Fruit fly (Drosophila melanogaster): Measurements from ENCODE around the gene CG10713.
A peak's percentile ranks its signal among the peaks of the same experiment; 100 is the strongest.

The CG10713 gene

dm6 chr3L:13442400-13442799, 7.4 kb upstream of the CG10713 start, which contains the start of gene cmb:
TSS of gene cmb (plus strand) at chr3L:13442594.
- peak; percentile 34 for TF ChIP-seq HLH106 (tag; optimal IDR thresholded peaks at IDR 0.05)
- TF ChIP-seq Sp1 (GFP tag; optimal IDR thresholded peaks at IDR 0.05): peak; percentile 68
- TF ChIP-seq woc (GFP tag; optimal IDR thresholded peaks at IDR 0.05): no peak
- peak; percentile 2 for TF ChIP-seq rgr (GFP tag; optimal IDR thresholded peaks at IDR 0.05)
- no peak for TF ChIP-seq Rel (GFP tag; optimal IDR thresholded peaks at IDR 0.05)
- peak; percentile 33 for TF ChIP-seq Rel (tag; optimal IDR thresholded peaks at IDR 0.05)
- TF ChIP-seq sage (GFP tag; optimal IDR thresholded peaks at IDR 0.05): peak; percentile 34
- TF ChIP-seq CG9705 (GFP tag; optimal IDR thresholded peaks at IDR 0.05): no peak
- no peak for TF ChIP-seq Abd-B (GFP tag; optimal IDR thresholded peaks at IDR 0.05)
- TF ChIP-seq jim (GFP tag; optimal IDR thresholded peaks at IDR 0.05): peak; percentile 84

dm6 chr3L:13440370-13440960, 5.4 kb upstream of the CG10713 start, which contains the start of the genes CG10140 and CG14109:
TSS of gene CG10140 (minus strand) at chr3L:13440470.
TSS of gene CG14109 (plus strand) at chr3L:13440910.
- no peak for TF ChIP-seq Sp1 (GFP tag; optimal IDR thresholded peaks at IDR 0.05)
- TF ChIP-seq psq (GFP tag; optimal IDR thresholded peaks at IDR 0.05): no peak
- no peak for TF ChIP-seq foxo (GFP tag; optimal IDR thresholded peaks at IDR 0.05)
- no peak for TF ChIP-seq Dfd (GFP tag; optimal IDR thresholded peaks at IDR 0.05)
- TF ChIP-seq GATAd (GFP tag; optimal IDR thresholded peaks at IDR 0.05): no peak
- TF ChIP-seq dsf (GFP tag; optimal IDR thresholded peaks at IDR 0.05; ENCODE audit: borderline replicate concordance): no peak
- TF ChIP-seq Rel (GFP tag; optimal IDR thresholded peaks at IDR 0.05): no peak
- TF ChIP-seq Rel (tag; optimal IDR thresholded peaks at IDR 0.05): no peak
- TF ChIP-seq Hr78 (GFP tag; optimal IDR thresholded peaks at IDR 0.05): no peak
- no peak for TF ChIP-seq tai (GFP tag; optimal IDR thresholded peaks at IDR 0.05)
- no peak for TF ChIP-seq Vsx2 (GFP tag; optimal IDR thresholded peaks at IDR 0.05; ENCODE audit: partially characterized antibody)
- no peak for TF ChIP-seq CG9705 (GFP tag; optimal IDR thresholded peaks at IDR 0.05)
- TF ChIP-seq rgr (GFP tag; optimal IDR thresholded peaks at IDR 0.05): no peak
- no peak for TF ChIP-seq Myc (optimal IDR thresholded peaks at IDR 0.05)
- no peak for TF ChIP-seq CG32264 (GFP tag; optimal IDR thresholded peaks at IDR 0.05)
- no peak for TF ChIP-seq CrebA (GFP tag; optimal IDR thresholded peaks at IDR 0.05; ENCODE audit: borderline replicate concordance)
- no peak for TF ChIP-seq sv (GFP tag; optimal IDR thresholded peaks at IDR 0.05)
- no peak for TF ChIP-seq sage (GFP tag; optimal IDR thresholded peaks at IDR 0.05)
- TF ChIP-seq ey (GFP tag; optimal IDR thresholded peaks at IDR 0.05): no peak
- no peak for TF ChIP-seq h (GFP tag; optimal IDR thresholded peaks at IDR 0.05)
- TF ChIP-seq woc (GFP tag; optimal IDR thresholded peaks at IDR 0.05): no peak

dm6 chr3L:13437654-13438053, 2.6 kb upstream of the CG10713 start, which contains the start of gene CG10725:
TSS of gene CG10725 (plus strand) at chr3L:13437954.
- TF ChIP-seq HLH106 (tag; optimal IDR thresholded peaks at IDR 0.05) (no peak), woc (GFP tag; optimal IDR thresholded peaks at IDR 0.05) (no peak), Hr78 (GFP tag; optimal IDR thresholded peaks at IDR 0.05) (no peak), dmrt93B (GFP tag; optimal IDR thresholded peaks at IDR 0.05) (no peak), dsf (GFP tag; optimal IDR thresholded peaks at IDR 0.05; ENCODE audit: borderline replicate concordance) (no peak), brk (GFP tag; optimal IDR thresholded peaks at IDR 0.05) (no peak), dl (GFP tag; optimal IDR thresholded peaks at IDR 0.05; ENCODE audit: insufficient read depth in 1 of 2, partially characterized antibody in 2 of 2) (no peak), ey (GFP tag; optimal IDR thresholded peaks at IDR 0.05) (no peak), fru (GFP tag; optimal IDR thresholded peaks at IDR 0.05) (no peak), sage (GFP tag; optimal IDR thresholded peaks at IDR 0.05) (no peak), Jra (GFP tag; optimal IDR thresholded peaks at IDR 0.05) (no peak), jim (GFP tag; optimal IDR thresholded peaks at IDR 0.05) (no peak), foxo (GFP tag; optimal IDR thresholded peaks at IDR 0.05) (no peak), GATAd (GFP tag; optimal IDR thresholded peaks at IDR 0.05) (no peak), psq (GFP tag; optimal IDR thresholded peaks at IDR 0.05) (no peak), Hr83 (GFP tag; optimal IDR thresholded peaks at IDR 0.05; ENCODE audit: poor library complexity, severe bottlenecking) (no peak)

- no peak for TF ChIP-seq Dfd (GFP tag; optimal IDR thresholded peaks at IDR 0.05)
- no peak for TF ChIP-seq dl (GFP tag; optimal IDR thresholded peaks at IDR 0.05; ENCODE audit: insufficient read depth in 1 of 2, partially characterized antibody in 2 of 2)
- no peak for TF ChIP-seq rgr (GFP tag; optimal IDR thresholded peaks at IDR 0.05)
These were observed 2.0 kb upstream of the CG10713 start, which contains the start of gene CG10154 for dm6 chr3L:13437036-13437435. TSS of gene CG10154 (minus strand) at chr3L:13437136.

dm6 chr3L:13433522-13433921, 1.5 kb downstream of the CG10713 start:
- TF ChIP-seq jim (GFP tag; optimal IDR thresholded peaks at IDR 0.05): no peak

Measured in whole organism, wandering third instar larva.